Fruit fly (Drosophila melanogaster) whole organism, embryonic: ENCODE results near the gene mAcon1.

ENCODE experiments used
- Ada2b ChIP-seq: fragments of 200-800 bp; sonication (Bioruptor generic); IDR thresholded peaks from 2 replicates; pipeline ENCODE4 v1.3.6; 2022; ENCODE audit warnings: missing biosample characterization, missing genetic modification characterization
- Atf-2 ChIP-seq: fragments of 200-800 bp; sonication (Bioruptor generic); optimal IDR thresholded peaks from 2 replicates; lab custom pipeline; 2016; ENCODE audit warnings: missing biosample characterization, missing genetic modification characterization
- B-H2 ChIP-seq: fragments of 200-800 bp; sonication (Bioruptor generic); optimal IDR thresholded peaks from 2 replicates; lab custom pipeline; 2018; ENCODE audit warnings: missing biosample characterization, mild to moderate bottlenecking, missing genetic modification characterization
- CG10267 ChIP-seq: fragments of 200-800 bp; sonication (Bioruptor generic); optimal IDR thresholded peaks from 2 replicates; lab custom pipeline; 2018; ENCODE audit warnings: missing biosample characterization, mild to moderate bottlenecking, missing genetic modification characterization, moderate library complexity
- CG10366 ChIP-seq: fragments of 200-800 bp; sonication (Bioruptor generic); IDR thresholded peaks from 2 replicates; pipeline ENCODE4 v1.3.6; 2022; ENCODE audit warnings: missing biosample characterization, missing genetic modification characterization
- CG10979 ChIP-seq: fragments of 200-800 bp; sonication (Bioruptor generic); optimal IDR thresholded peaks from 2 replicates; lab custom pipeline; 2018; ENCODE audit warnings: missing biosample characterization, mild to moderate bottlenecking, missing genetic modification characterization, moderate library complexity
- CG15479 ChIP-seq: fragments of 200-800 bp; sonication (Bioruptor generic); optimal IDR thresholded peaks from 3 replicates; lab custom pipeline; 2019; ENCODE audit warnings: missing biosample characterization, mild to moderate bottlenecking, missing genetic modification characterization, moderate library complexity
- CG1602 ChIP-seq: fragments of 200-800 bp; sonication (Bioruptor generic); optimal IDR thresholded peaks from 3 replicates; lab custom pipeline; 2016; ENCODE audit warnings: missing biosample characterization, missing genetic modification characterization
- CG16815 ChIP-seq: fragments of 200-800 bp; sonication (Bioruptor generic); optimal IDR thresholded peaks from 3 replicates; lab custom pipeline; 2017; ENCODE audit warnings: missing biosample characterization, mild to moderate bottlenecking, missing genetic modification characterization
- CG17829 ChIP-seq: fragments of 200-800 bp; optimal IDR thresholded peaks from 2 replicates; lab custom pipeline; 2019; ENCODE audit warnings: missing biosample characterization, mild to moderate bottlenecking, missing genetic modification characterization, moderate library complexity
- CG1792 ChIP-seq: fragments of 200-800 bp; sonication (Bioruptor generic); optimal IDR thresholded peaks from 2 replicates; lab custom pipeline; 2016; ENCODE audit warnings: missing biosample characterization, missing genetic modification characterization
- CG2120 ChIP-seq: fragments of 200-800 bp; sonication (Bioruptor generic); optimal IDR thresholded peaks from 3 replicates; lab custom pipeline; 2016; ENCODE audit warnings: missing biosample characterization, missing genetic modification characterization
- CG4282 ChIP-seq: fragments of 200-800 bp; sonication (Bioruptor generic); optimal IDR thresholded peaks from 2 replicates; lab custom pipeline; 2016; ENCODE audit warnings: missing biosample characterization, missing genetic modification characterization
- CG6689 ChIP-seq: fragments of 200-800 bp; sonication (Bioruptor generic); IDR thresholded peaks from 2 replicates; pipeline ENCODE4 v1.3.6; 2022; ENCODE audit warnings: missing biosample characterization, missing genetic modification characterization
- CG6813 ChIP-seq: fragments of 200-800 bp; sonication (Bioruptor generic); optimal IDR thresholded peaks from 2 replicates; lab custom pipeline; 2017; ENCODE audit warnings: missing biosample characterization, missing genetic modification characterization, mild to moderate bottlenecking, moderate library complexity, missing genetic modification reagents
- CG7839 ChIP-seq: fragments of 200-800 bp; sonication (Bioruptor generic); optimal IDR thresholded peaks from 3 replicates; lab custom pipeline; 2018; ENCODE audit warnings: missing biosample characterization, mild to moderate bottlenecking, missing genetic modification characterization, moderate library complexity
- CG8359 ChIP-seq: fragments of 200-800 bp; sonication (Bioruptor generic); optimal IDR thresholded peaks from 2 replicates; lab custom pipeline; 2017; ENCODE audit warnings: missing biosample characterization, mild to moderate bottlenecking, missing genetic modification characterization, borderline replicate concordance
- CG9727 ChIP-seq: fragments of 200-800 bp; sonication (Bioruptor generic); optimal IDR thresholded peaks from 3 replicates; lab custom pipeline; 2017; ENCODE audit warnings: missing biosample characterization, mild to moderate bottlenecking, missing genetic modification characterization
- CG9797 ChIP-seq: fragments of 200-800 bp; sonication (Bioruptor generic); optimal IDR thresholded peaks from 3 replicates; lab custom pipeline; 2018; ENCODE audit warnings: missing biosample characterization, mild to moderate bottlenecking, missing genetic modification characterization
- CHES-1-like ChIP-seq: fragments of 200-800 bp; sonication (Bioruptor generic); optimal IDR thresholded peaks from 2 replicates; lab custom pipeline; 2016; ENCODE audit warnings: missing biosample characterization, missing genetic modification characterization
- Camta ChIP-seq: fragments of 200-800 bp; sonication (Bioruptor generic); optimal IDR thresholded peaks from 2 replicates; lab custom pipeline; 2016; ENCODE audit warnings: missing biosample characterization, missing genetic modification characterization
- D19A ChIP-seq: fragments of 200-800 bp; optimal IDR thresholded peaks from 3 replicates; lab custom pipeline; 2019; ENCODE audit warnings: missing biosample characterization, mild to moderate bottlenecking, missing genetic modification characterization, moderate library complexity
- Hmx ChIP-seq: fragments of 200-800 bp; sonication (Bioruptor generic); optimal IDR thresholded peaks from 2 replicates; lab custom pipeline; 2016; ENCODE audit warnings: missing biosample characterization, missing genetic modification characterization
- Mad ChIP-seq: fragments of 200-800 bp; sonication (Bioruptor generic); optimal IDR thresholded peaks from 2 replicates; lab custom pipeline; 2016; ENCODE audit warnings: missing biosample characterization, missing genetic modification characterization
- Max ChIP-seq: fragments of 200-800 bp; sonication (Bioruptor generic); optimal IDR thresholded peaks from 2 replicates; lab custom pipeline; 2016; ENCODE audit warnings: missing biosample characterization, mild to moderate bottlenecking, missing genetic modification characterization
- Opbp ChIP-seq: fragments of 200-800 bp; sonication (Bioruptor generic); IDR thresholded peaks from 3 replicates; pipeline ENCODE4 v1.3.6; 2022; ENCODE audit warnings: missing biosample characterization, missing genetic modification characterization; ENCODE audit not compliant: partially characterized antibody
- Rx ChIP-seq: fragments of 200-800 bp; sonication (Bioruptor generic); IDR thresholded peaks from 2 replicates; pipeline ENCODE4 v1.3.6; 2022; ENCODE audit warnings: missing biosample characterization, missing genetic modification characterization
- Sin3A ChIP-seq: fragments of >200 bp; optimal IDR thresholded peaks from 2 replicates; lab custom pipeline; 2018
- Sry-β ChIP-seq: fragments of 200-800 bp; sonication (Bioruptor generic); optimal IDR thresholded peaks from 2 replicates; lab custom pipeline; 2018; ENCODE audit warnings: missing biosample characterization, mild to moderate bottlenecking, missing genetic modification characterization, moderate library complexity
- ash1 ChIP-seq: fragments of 200-800 bp; sonication (Bioruptor generic); optimal IDR thresholded peaks from 2 replicates; lab custom pipeline; 2018; ENCODE audit warnings: missing biosample characterization, mild to moderate bottlenecking, missing genetic modification characterization
- ato ChIP-seq: fragments of 200-800 bp; sonication (Bioruptor generic); IDR thresholded peaks from 2 replicates; pipeline ENCODE4 v1.3.6; 2022; ENCODE audit warnings: missing biosample characterization, missing genetic modification characterization; ENCODE audit not compliant: partially characterized antibody
- bsh ChIP-seq, 2 experiments: fragments of 200-800 bp; sonication (Bioruptor generic); optimal IDR thresholded peaks; 2 replicates each; lab custom pipeline; 2017 to 2018; ENCODE audit warnings: mild to moderate bottlenecking in 2 of 2, missing biosample characterization in 2 of 2, missing genetic modification characterization in 2 of 2, moderate library complexity in 1 of 2
- cas ChIP-seq: fragments of 200-800 bp; sonication (Bioruptor generic); IDR thresholded peaks from 2 replicates; pipeline ENCODE4 v1.3.6; 2022; ENCODE audit warnings: missing biosample characterization, missing genetic modification characterization
- cwo ChIP-seq: fragments of 200-800 bp; sonication (Bioruptor generic); optimal IDR thresholded peaks from 3 replicates; lab custom pipeline; 2017; ENCODE audit warnings: missing biosample characterization, missing genetic modification characterization, mild to moderate bottlenecking, moderate library complexity, missing genetic modification reagents
- dimm ChIP-seq: fragments of 200-800 bp; sonication (Bioruptor generic); IDR thresholded peaks from 2 replicates; pipeline ENCODE4 v1.3.6; 2022; ENCODE audit warnings: missing biosample characterization, missing genetic modification characterization
- dmrt11E ChIP-seq: fragments of 200-800 bp; sonication (Bioruptor generic); optimal IDR thresholded peaks from 3 replicates; lab custom pipeline; 2018; ENCODE audit warnings: missing biosample characterization, mild to moderate bottlenecking, missing genetic modification characterization, moderate library complexity
- esg ChIP-seq: fragments of 200-800 bp; sonication (Bioruptor generic); conservative IDR thresholded peaks from 2 replicates; pipeline ENCODE4 v1.3.6; 2022; ENCODE audit warnings: missing biosample characterization, missing genetic modification characterization
- eyg ChIP-seq: fragments of 200-800 bp; sonication (Bioruptor generic); optimal IDR thresholded peaks from 3 replicates; lab custom pipeline; 2016; ENCODE audit warnings: missing biosample characterization, missing genetic modification characterization
- fd3F ChIP-seq: fragments of 200-800 bp; sonication (Bioruptor generic); optimal IDR thresholded peaks from 2 replicates; lab custom pipeline; 2018; ENCODE audit warnings: missing biosample characterization, mild to moderate bottlenecking, missing genetic modification characterization, moderate library complexity
- gfzf ChIP-seq: fragments of 200-800 bp; sonication (Bioruptor generic); optimal IDR thresholded peaks from 2 replicates; lab custom pipeline; 2016; ENCODE audit warnings: missing biosample characterization, mild to moderate bottlenecking, missing genetic modification characterization, moderate library complexity
- kah ChIP-seq: fragments of 200-800 bp; sonication (Bioruptor generic); optimal IDR thresholded peaks from 2 replicates; lab custom pipeline; 2018; ENCODE audit warnings: missing biosample characterization, mild to moderate bottlenecking, missing genetic modification characterization
- kay ChIP-seq: fragments of 200-800 bp; sonication (Bioruptor generic); optimal IDR thresholded peaks from 2 replicates; lab custom pipeline; 2016; ENCODE audit warnings: missing biosample characterization, missing genetic modification characterization
- mam ChIP-seq: fragments of 200-800 bp; sonication (Bioruptor generic); optimal IDR thresholded peaks from 3 replicates; lab custom pipeline; 2016; ENCODE audit warnings: missing biosample characterization, missing genetic modification characterization
- nom ChIP-seq: fragments of 200-800 bp; sonication (Bioruptor generic); optimal IDR thresholded peaks from 2 replicates; lab custom pipeline; 2017; ENCODE audit warnings: missing biosample characterization, missing genetic modification characterization, mild to moderate bottlenecking, moderate library complexity, missing genetic modification reagents
- onecut ChIP-seq: fragments of 200-800 bp; sonication (Bioruptor generic); IDR thresholded peaks from 2 replicates; pipeline ENCODE4 v1.3.6; 2022; ENCODE audit warnings: missing biosample characterization, missing genetic modification characterization
- pho ChIP-seq: fragments of 200-800 bp; sonication (Bioruptor generic); optimal IDR thresholded peaks from 2 replicates; lab custom pipeline; 2016; ENCODE audit warnings: missing biosample characterization, missing genetic modification characterization
- salm ChIP-seq: fragments of 200-800 bp; sonication (Bioruptor generic); optimal IDR thresholded peaks from 2 replicates; lab custom pipeline; 2018; ENCODE audit warnings: missing biosample characterization, mild to moderate bottlenecking, missing genetic modification characterization
- seq ChIP-seq: fragments of 200-800 bp; sonication (Bioruptor generic); IDR thresholded peaks from 2 replicates; pipeline ENCODE4 v1.3.6; 2022; ENCODE audit warnings: missing biosample characterization, missing genetic modification characterization
- tll ChIP-seq, 2 experiments: fragments of 200-800 bp in 1 of 2; fragments of >200 bp in 1 of 2; sonication (Bioruptor generic) in 1 of 2; optimal IDR thresholded peaks; 2 replicates each; lab custom pipeline; 2017 to 2019; ENCODE audit warnings: missing biosample characterization in 2 of 2, missing genetic modification characterization in 2 of 2, mild to moderate bottlenecking in 1 of 2, moderate library complexity in 1 of 2
- ttk ChIP-seq: fragments of 200-800 bp; sonication (Bioruptor generic); IDR thresholded peaks from 2 replicates; pipeline ENCODE4 v2.1.2; 2022; ENCODE audit warnings: missing biosample characterization, missing genetic modification characterization
- usp ChIP-seq: fragments of >200 bp; optimal IDR thresholded peaks from 2 replicates; lab custom pipeline; 2017; ENCODE audit warnings: missing biosample characterization, missing genetic modification characterization

The mAcon1 gene

DNA sequence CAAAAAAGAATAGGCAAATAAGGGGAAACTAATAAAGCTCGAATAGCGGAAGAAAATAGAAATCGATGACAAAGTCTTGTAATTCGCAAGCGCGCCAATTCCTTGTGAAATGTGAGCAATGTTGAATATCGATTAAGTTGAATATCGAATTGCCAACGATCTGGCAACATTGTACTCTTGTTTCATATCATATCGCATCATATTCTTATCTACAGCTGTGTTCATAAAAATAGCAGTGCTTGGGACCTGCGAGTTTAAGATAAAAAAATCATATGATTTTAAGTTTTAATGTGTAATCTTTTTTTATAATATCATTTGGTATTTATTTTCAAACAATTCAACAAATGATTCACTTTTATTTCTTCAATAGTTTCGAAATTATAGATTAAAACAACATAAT lies 19.3 kb upstream of the mAcon1 start (continued):
- TF ChIP-seq tll (GFP tag; optimal IDR thresholded peaks at IDR 0.05; lab: Kevin White, UChicago) (no peak), B-H2 (GFP tag; lab: Kevin White, UChicago) (peak; percentile 11), Sin3A (lab: Kevin White, UChicago) (no peak), D19A (peak; percentile 52), Rx (no peak), usp (GFP tag; lab: Kevin White, UChicago) (no peak), CG10267 (tag; lab: Kevin White, UChicago) (peak; percentile 66), CHES-1-like (GFP tag; lab: Kevin White, UChicago) (no peak), CG2120 (GFP tag; lab: Kevin White, UChicago) (peak; percentile 65), CG10366 (GFP tag; lab: Robert Waterston, UW) (peak; percentile 32), eyg (no peak), seq (GFP tag; lab: Robert Waterston, UW) (no peak), Hmx (GFP tag; lab: Kevin White, UChicago) (no peak), esg (GFP tag; lab: Robert Waterston, UW) (no peak), Atf-2 (no peak), CG15479 (GFP tag; lab: Kevin White, UChicago) (no peak), CG17829 (peak; percentile 63), ttk (GFP tag; lab: Robert Waterston, UW) (no peak), CG6813 (no peak), CG10979 (tag; lab: Kevin White, UChicago) (peak; percentile 58), Sry-β (no peak), CG9797 (no peak), CG4282 (no peak), Ada2b (peak; percentile 55), kah (GFP tag; lab: Kevin White, UChicago) (no peak), CG16815 (GFP tag; lab: Kevin White, UChicago) (no peak), nom (GFP tag; lab: Kevin White, UChicago) (no peak), Camta (GFP tag; lab: Kevin White, UChicago) (peak; percentile 16), ash1 (no peak), CG1602 (no peak), Opbp (GFP tag; lab: Robert Waterston, UW) (peak; percentile 74), fd3F (GFP tag; lab: Kevin White, UChicago) (no peak), CG1792 (no peak), cas (GFP tag; lab: Robert Waterston, UW) (no peak), CG8359 (GFP tag; lab: Kevin White, UChicago) (no peak), gfzf (no peak), CG7839 (tag; lab: Kevin White, UChicago) (peak; percentile 75), salm (no peak), dmrt11E (tag; lab: Kevin White, UChicago) (peak; percentile 48), onecut (GFP tag; lab: Robert Waterston, UW) (peak; percentile 74), mam (GFP tag; lab: Kevin White, UChicago) (peak; percentile 15), CG6689 (GFP tag; lab: Robert Waterston, UW) (peak; percentile 36; the same call in 1 of the 2 replicates), CG9727 (GFP tag; lab: Kevin White, UChicago) (peak; percentile 56), Mad (no peak), dimm (GFP tag; lab: Robert Waterston, UW) (no peak), kay (peak; percentile 38), pho (GFP tag; lab: Kevin White, UChicago) (peak; percentile 22), cwo (GFP tag; lab: Kevin White, UChicago) (no peak), ato (GFP tag; lab: Robert Waterston, UW) (peak; percentile 69), Max (GFP tag; lab: Kevin White, UChicago) (no peak), bsh (GFP tag; optimal IDR thresholded peaks at IDR 0.05; lab: Kevin White, UChicago) (peak in 1 of 2 experiments; percentile 67)
